Worm (Caenorhabditis elegans) whole organism, mixed stage, embryonic: ENCODE data around the gene F40F8.1.

ENCODE experiments used
- blmp-1 ChIP-seq: fragments of 150-350 bp; optimal IDR thresholded peaks from 2 replicates; lab custom pipeline; 2014; ENCODE audit warnings: missing biosample characterization, missing genetic modification characterization
- ceh-83 ChIP-seq: fragments of 200-800 bp; sonication (Bioruptor generic); optimal IDR thresholded peaks from 2 replicates; lab custom pipeline; 2018; ENCODE audit warnings: mild to moderate bottlenecking, missing genetic modification characterization, missing compliant biosample characterization
- elt-1 ChIP-seq: sonication (generic microtip); optimal IDR thresholded peaks from 2 replicates; lab custom pipeline; 2017; ENCODE audit warnings: missing genetic modification characterization, mild to moderate bottlenecking, missing compliant biosample characterization, antibody characterized with exemption, moderate library complexity, borderline replicate concordance; ENCODE audit not compliant: insufficient read depth
- lin-32 ChIP-seq: fragments of 200-800 bp; sonication (Bioruptor generic); optimal IDR thresholded peaks from 2 replicates; lab custom pipeline; 2018; ENCODE audit warnings: mild to moderate bottlenecking, missing genetic modification characterization, missing compliant biosample characterization
- mep-1 ChIP-seq: fragments of 150-350 bp; optimal IDR thresholded peaks from 2 replicates; lab custom pipeline; 2017; ENCODE audit warnings: missing biosample characterization, missing genetic modification reagents, missing genetic modification characterization, inconsistent platforms
- nhr-76 ChIP-seq: sonication (generic microtip); optimal IDR thresholded peaks from 2 replicates; lab custom pipeline; 2017; ENCODE audit warnings: missing biosample characterization, missing genetic modification characterization
- sptf-1 ChIP-seq: sonication (generic microtip); optimal IDR thresholded peaks from 2 replicates; lab custom pipeline; 2017; ENCODE audit warnings: mild to moderate bottlenecking, missing genetic modification characterization, moderate library complexity, missing compliant biosample characterization

DNA sequence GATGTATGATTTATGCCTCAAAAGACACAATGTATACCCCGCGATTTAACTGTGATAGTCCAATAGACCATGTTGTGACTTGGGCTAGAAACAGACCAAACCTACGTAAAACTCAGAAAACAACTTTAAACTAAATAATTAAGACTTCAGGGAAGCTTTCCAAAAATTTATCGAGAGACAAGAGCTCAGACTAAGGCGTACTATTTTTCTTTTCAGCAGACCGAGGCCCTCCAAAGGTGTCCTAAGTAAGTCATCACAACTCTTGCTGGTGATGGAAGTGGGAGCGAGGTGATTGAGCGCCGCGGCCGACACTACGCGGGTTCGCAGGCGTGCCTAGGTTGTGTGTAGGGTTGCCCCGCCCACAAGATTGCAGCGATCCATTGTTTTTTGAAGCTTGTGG lies 39.6 kb downstream of the F40F8.1 start:
- no peak for TF ChIP-seq elt-1 (tag; lab: Kevin White, UChicago)
- no peak for TF ChIP-seq blmp-1
- no peak for TF ChIP-seq nhr-76
- no peak for TF ChIP-seq lin-32
- TF ChIP-seq ceh-83, result no peak
- TF ChIP-seq mep-1 (tag; lab: Kevin White, UChicago), result no peak
- TF ChIP-seq sptf-1 (tag; lab: Kevin White, UChicago), result no peak
